Fruit fly (Drosophila melanogaster): ENCODE results near the gene CG6073.

The CG6073 gene

dm6 chr3R:26188708-26189107 is at the start of gene CG6073 (continued):
- TF ChIP-seq bcd (GFP tag; optimal IDR thresholded peaks at IDR 0.05), result peak; percentile 52
- TF ChIP-seq Antp (GFP tag; optimal IDR thresholded peaks at IDR 0.05), result peak; percentile 38
- TF ChIP-seq Hand (GFP tag; optimal IDR thresholded peaks at IDR 0.05), result no peak
- peak; percentile 57 for TF ChIP-seq Ptx1 (GFP tag; IDR thresholded peaks at IDR 0.05)
- no peak for TF ChIP-seq Trl (optimal IDR thresholded peaks at IDR 0.05)
- TF ChIP-seq Trl (GFP tag; optimal IDR thresholded peaks at IDR 0.05), result peak; percentile 60
- TF ChIP-seq CG13894 (tag; optimal IDR thresholded peaks at IDR 0.05), result peak; percentile 83
- no peak for TF ChIP-seq Dfd (GFP tag; optimal IDR thresholded peaks at IDR 0.05)
- no peak for TF ChIP-seq dmrt99B (tag; optimal IDR thresholded peaks at IDR 0.05)
- peak; percentile 12 for TF ChIP-seq yki (optimal IDR thresholded peaks at IDR 0.05)
- TF ChIP-seq nmo (GFP tag; optimal IDR thresholded peaks at IDR 0.05), result peak; percentile 85
- no peak for TF ChIP-seq bigmax (GFP tag; optimal IDR thresholded peaks at IDR 0.05)
- no peak for TF ChIP-seq NC2α (GFP tag; optimal IDR thresholded peaks at IDR 0.05)
- TF ChIP-seq Hmx (GFP tag; optimal IDR thresholded peaks at IDR 0.05), result no peak
- TF ChIP-seq sens-2 (GFP tag; IDR thresholded peaks at IDR 0.05), result no peak
- TF ChIP-seq hb (GFP tag; IDR thresholded peaks at IDR 0.05; ENCODE audit: partially characterized antibody), result no peak
- peak; percentile 79; the same call in 1 of the 4 replicates for TF ChIP-seq chinmo (GFP tag; IDR thresholded peaks at IDR 0.05; ENCODE audit: partially characterized antibody)
- TF ChIP-seq Bdp1 (GFP tag; optimal IDR thresholded peaks at IDR 0.05), result peak; percentile 8
- no peak for TF ChIP-seq CG12104 (GFP tag; optimal IDR thresholded peaks at IDR 0.05)
- no peak for TF ChIP-seq prd (optimal IDR thresholded peaks at IDR 0.05)
- TF ChIP-seq prd (GFP tag; IDR thresholded peaks at IDR 0.05), result peak; percentile 46; the same call in 1 of the 3 replicates
- TF ChIP-seq esg (GFP tag; conservative IDR thresholded peaks at IDR 0.05), result no peak; the same call in 1 of the 2 replicates
- TF ChIP-seq CG8765 (GFP tag; IDR thresholded peaks at IDR 0.05), result no peak
- TF ChIP-seq sob (GFP tag; IDR thresholded peaks at IDR 0.05), result peak; percentile 64
- TF ChIP-seq zfh2 (GFP tag; optimal IDR thresholded peaks at IDR 0.05), result peak; percentile 63
- no peak for TF ChIP-seq CG10462 (GFP tag; optimal IDR thresholded peaks at IDR 0.05)
- TF ChIP-seq oc (tag; optimal IDR thresholded peaks at IDR 0.05), result peak; percentile 10
- no peak for TF ChIP-seq CG3407 (GFP tag; optimal IDR thresholded peaks at IDR 0.05)
- no peak for TF ChIP-seq CG15073 (GFP tag; optimal IDR thresholded peaks at IDR 0.05)
- TF ChIP-seq Dip2 (GFP tag; IDR thresholded peaks at IDR 0.05), result no peak
- no peak for TF ChIP-seq CG18262 (tag; optimal IDR thresholded peaks at IDR 0.05)
- TF ChIP-seq YL-1 (GFP tag; optimal IDR thresholded peaks at IDR 0.05), result peak; percentile 48
- 0 out of 2 replicates have a peak, but pooled peaks have one; percentile 33 for TF ChIP-seq unc-4 (GFP tag; IDR thresholded peaks at IDR 0.05; ENCODE audit: partially characterized antibody)
- no peak for TF ChIP-seq CG6791 (GFP tag; IDR thresholded peaks at IDR 0.05; ENCODE audit: partially characterized antibody)
- TF ChIP-seq sd (tag; optimal IDR thresholded peaks at IDR 0.05), result no peak
- TF ChIP-seq ranshi (GFP tag; IDR thresholded peaks at IDR 0.05), result peak; percentile 40; the same call in 1 of the 2 replicates
- no peak for TF ChIP-seq CG7271 (tag; optimal IDR thresholded peaks at IDR 0.05)
- no peak for TF ChIP-seq CG34224 (GFP tag; IDR thresholded peaks at IDR 0.05; ENCODE audit: partially characterized antibody)
- TF ChIP-seq CG5953 (GFP tag; IDR thresholded peaks at IDR 0.05), result no peak
- peak; percentile 70; the same call in 2 of the 3 replicates for TF ChIP-seq Dbx (GFP tag; IDR thresholded peaks at IDR 0.05)
- no peak for TF ChIP-seq CG6683 (GFP tag; optimal IDR thresholded peaks at IDR 0.05)
- TF ChIP-seq jigr1 (GFP tag; IDR thresholded peaks at IDR 0.05), result no peak
- no peak for TF ChIP-seq CrebB (tag; optimal IDR thresholded peaks at IDR 0.05)
- TF ChIP-seq CG12299 (tag; optimal IDR thresholded peaks at IDR 0.05), result peak; percentile 25
- TF ChIP-seq CG10366 (GFP tag; IDR thresholded peaks at IDR 0.05), result 0 out of 2 replicates have a peak, but pooled peaks have one; percentile 29
- 0 out of 2 replicates have a peak, but pooled peaks have one; percentile 26 for TF ChIP-seq CG11085 (GFP tag; IDR thresholded peaks at IDR 0.05)
- TF ChIP-seq CG7987 (GFP tag; optimal IDR thresholded peaks at IDR 0.05), result peak; percentile 39
- TF ChIP-seq PHDP (tag; optimal IDR thresholded peaks at IDR 0.05), result peak; percentile 26
- TF ChIP-seq MBD-R2 (GFP tag; IDR thresholded peaks at IDR 0.05), result peak; percentile 88
- TF ChIP-seq fd96Cb (tag; optimal IDR thresholded peaks at IDR 0.05), result no peak
- TF ChIP-seq kah (GFP tag; optimal IDR thresholded peaks at IDR 0.05), result no peak
- TF ChIP-seq hbn (GFP tag; IDR thresholded peaks at IDR 0.05; ENCODE audit: partially characterized antibody), result no peak
